ENCODE assay signal across 2 worm cellular contexts in genomic region chrIII:5179166-5179565, ce11.
TF ChIP-seq lines count a peak whose summit lies in the region.

No protein-coding gene starts in this region.

TF ChIP-seq in whole organism, L3 larva, 47 proteins besides CTCF, POLR2A, EP300 and RAD21:
- TF ChIP-seq egl-5 (tag; optimal IDR thresholded peaks at IDR 0.05; lab: Kevin White, UChicago) (no peak), nfya-1 (tag; optimal IDR thresholded peaks at IDR 0.05; lab: Kevin White, UChicago; ENCODE audit: insufficient read depth) (peak; percentile 95)

TF ChIP-seq in whole organism, late embryonic, 69 proteins besides CTCF, POLR2A, EP300 and RAD21:
- TF ChIP-seq nfya-1 (tag; optimal IDR thresholded peaks at IDR 0.05; lab: Kevin White, UChicago) (peak; percentile 54), mec-3 (tag; optimal IDR thresholded peaks at IDR 0.05; lab: Kevin White, UChicago; ENCODE audit: borderline replicate concordance) (no peak), tbx-7 (tag; optimal IDR thresholded peaks at IDR 0.05; lab: Kevin White, UChicago) (no peak), C08G9.2 (tag; optimal IDR thresholded peaks at IDR 0.05; lab: Kevin White, UChicago) (no peak)

Comparison
In these comparisons a context has a peak if more than half of its experiments do, and no peak if none do; other contexts are left out.
1. Of the 9 proteins assayed by ChIP-seq in both whole organism, late embryonic and whole organism, L3 larva: peak only in whole organism, late embryonic: none; only in whole organism, L3 larva: none; in both: nfya-1; in neither: 8.